Fruit fly (Drosophila melanogaster) whole organism, embryonic: Measurements from ENCODE around the gene CG9286.

Experiments
- CG16863 ChIP-seq: fragments of 200-800 bp; sonication (Bioruptor generic); optimal IDR thresholded peaks from 3 replicates; lab custom pipeline; 2016; ENCODE audit warnings: missing biosample characterization, missing genetic modification characterization
- CG3847 ChIP-seq: fragments of 200-800 bp; sonication (Bioruptor generic); IDR thresholded peaks from 2 replicates; pipeline ENCODE4 v1.3.6; 2022; ENCODE audit warnings: missing biosample characterization, missing genetic modification characterization
- Hsf ChIP-seq: fragments of 200-800 bp; sonication (Bioruptor generic); optimal IDR thresholded peaks from 3 replicates; lab custom pipeline; 2016; ENCODE audit warnings: missing biosample characterization, missing genetic modification characterization
- ac ChIP-seq: fragments of 200-800 bp; sonication (Bioruptor generic); optimal IDR thresholded peaks from 3 replicates; lab custom pipeline; 2017; ENCODE audit warnings: missing biosample characterization, mild to moderate bottlenecking, missing genetic modification characterization
- jigr1 ChIP-seq: fragments of 200-800 bp; sonication (Bioruptor generic); IDR thresholded peaks from 3 replicates; pipeline ENCODE4 v1.3.6; 2022; ENCODE audit warnings: missing biosample characterization, missing genetic modification characterization

dm6 chr3R:13771195-13771594, 9.6 kb upstream of the CG9286 start, which contains the start of gene CG9297:
- TF ChIP-seq Hsf (no peak), CG16863 (GFP tag; lab: Kevin White, UChicago) (no peak), ac (GFP tag; lab: Kevin White, UChicago) (no peak), jigr1 (GFP tag; lab: Robert Waterston, UW) (no peak), CG3847 (no peak)
